Worm (Caenorhabditis elegans): ENCODE measurements around the gene R155.3.

ce11 chrIII:1951388-1951787, 25.2 kb downstream of the R155.3 start, which contains the start of gene F53A3.7:
- TF ChIP-seq snpc-4 (GFP tag; optimal IDR thresholded peaks at IDR 0.05) (no peak), snpc-4 (tag; optimal IDR thresholded peaks at IDR 0.05) (peak in 1 of 4 experiments; percentile 37), F23B12.7 (tag; optimal IDR thresholded peaks at IDR 0.05; ENCODE audit: insufficient read depth) (no peak), chd-7 (tag; optimal IDR thresholded peaks at IDR 0.05) (no peak), bed-1 (GFP tag; IDR thresholded peaks at IDR 0.05) (no peak), hmg-20 (GFP tag; IDR thresholded peaks at IDR 0.05) (no peak), ama-1 (optimal IDR thresholded peaks at IDR 0.05) (no peak), ama-1 (GFP tag; optimal IDR thresholded peaks at IDR 0.05) (peak in 1 of 2 experiments; percentile 57)

All from whole organism, young adult.